Worm (Caenorhabditis elegans): Measurements from ENCODE around the gene T24C4.2.

- TF ChIP-seq him-1 (tag; optimal IDR thresholded peaks at IDR 0.05) (no peak), dao-5 (tag; optimal IDR thresholded peaks at IDR 0.05) (no peak)
Measured at ce11 chrIII:845485-845884, 24.3 kb downstream of the T24C4.2 start, which contains the start of gene K02F3.2.

Data from whole organism, L4/young adult.